Worm (Caenorhabditis elegans) whole organism, young adult: ENCODE results near the gene ruvb-1.
A peak's percentile ranks its signal among the peaks of the same experiment; 100 is the strongest.
"Not testable (repeated sequence)": the region's sequence is repeated elsewhere in the genome, so short reads cannot be mapped to it uniquely, and the experiment has no call there.

Source experiments
- C06A6.2 ChIP-seq: fragments of 200-800 bp; sonication (Bioruptor generic); conservative IDR thresholded peaks from 2 replicates; pipeline ENCODE4 v1.3.6; 2022; ENCODE audit warnings: missing genetic modification characterization, missing compliant biosample characterization
- F23B12.7 ChIP-seq: sonication (generic microtip); optimal IDR thresholded peaks from 2 replicates; lab custom pipeline; 2017; ENCODE audit warnings: missing genetic modification characterization, mild to moderate bottlenecking, missing compliant biosample characterization, antibody characterized with exemption, moderate library complexity; ENCODE audit not compliant: insufficient read depth
- F33H1.4 ChIP-seq: fragments of 200-800 bp; sonication (Bioruptor generic); IDR thresholded peaks from 2 replicates; pipeline ENCODE4 v1.3.6; 2022; ENCODE audit warnings: missing genetic modification reagents, missing genetic modification characterization, missing compliant biosample characterization
- K12H6.12 ChIP-seq: fragments of 200-800 bp; sonication (Bioruptor generic); optimal IDR thresholded peaks from 2 replicates; lab custom pipeline; 2018; ENCODE audit warnings: mild to moderate bottlenecking, missing genetic modification characterization, missing compliant biosample characterization
- T07F8.4 ChIP-seq: sonication (generic microtip); optimal IDR thresholded peaks from 2 replicates; lab custom pipeline; 2016; ENCODE audit warnings: mild to moderate bottlenecking, missing genetic modification characterization, moderate library complexity, missing compliant biosample characterization
- Y53G8AR.9 ChIP-seq: fragments of 200-800 bp; sonication (Bioruptor generic); conservative IDR thresholded peaks from 2 replicates; pipeline ENCODE4 v1.3.6; 2022; ENCODE audit warnings: missing genetic modification reagents, missing genetic modification characterization, missing compliant biosample characterization
- Y95B8A.8 ChIP-seq: fragments of 200-800 bp; sonication (Bioruptor generic); IDR thresholded peaks from 2 replicates; pipeline ENCODE4 v1.3.6; 2022; ENCODE audit warnings: missing genetic modification reagents, missing genetic modification characterization, missing compliant biosample characterization
- ZK185.1 ChIP-seq: sonication (generic microtip); optimal IDR thresholded peaks from 2 replicates; lab custom pipeline; 2016; ENCODE audit warnings: mild to moderate bottlenecking, missing genetic modification characterization, missing compliant biosample characterization; ENCODE audit not compliant: poor library complexity, severe bottlenecking
- aptf-2 ChIP-seq: fragments of 200-800 bp; sonication (Bioruptor generic); conservative IDR thresholded peaks from 2 replicates; pipeline ENCODE4 v1.3.6; 2022; ENCODE audit warnings: missing genetic modification reagents, missing genetic modification characterization, missing compliant biosample characterization
- athp-1 ChIP-seq: sonication (generic microtip); optimal IDR thresholded peaks from 2 replicates; lab custom pipeline; 2017; ENCODE audit warnings: mild to moderate bottlenecking, missing genetic modification characterization, missing compliant biosample characterization
- attf-3 ChIP-seq: fragments of 200-800 bp; sonication (Bioruptor generic); conservative IDR thresholded peaks from 2 replicates; pipeline ENCODE4 v1.3.6; 2022; ENCODE audit warnings: missing genetic modification reagents, missing genetic modification characterization, missing compliant biosample characterization
- bed-2 ChIP-seq: fragments of 200-800 bp; sonication (Bioruptor generic); IDR thresholded peaks from 2 replicates; pipeline ENCODE4 v1.3.6; 2022; ENCODE audit warnings: missing genetic modification reagents, missing genetic modification characterization, missing compliant biosample characterization
- cebp-1 ChIP-seq, 2 experiments: fragments of 200-800 bp in 1 of 2; sonication (Bioruptor generic) in 1 of 2; sonication (generic microtip) in 1 of 2; IDR thresholded peaks in 1 of 2; optimal IDR thresholded peaks in 1 of 2; 2 replicates each; pipeline versions ENCODE4 v1.3.6 to Lab custom; 2017 to 2022; ENCODE audit warnings: missing compliant biosample characterization in 2 of 2, missing genetic modification characterization in 2 of 2, mild to moderate bottlenecking in 1 of 2, missing genetic modification reagents in 1 of 2, moderate library complexity in 1 of 2
- ceh-27 ChIP-seq: fragments of 200-800 bp; sonication (Bioruptor generic); optimal IDR thresholded peaks from 2 replicates; lab custom pipeline; 2018; ENCODE audit warnings: mild to moderate bottlenecking, missing genetic modification characterization, moderate library complexity, missing compliant biosample characterization
- ceh-91 ChIP-seq: fragments of 200-800 bp; sonication (Bioruptor generic); IDR thresholded peaks from 2 replicates; pipeline ENCODE4 v1.3.6; 2022; ENCODE audit warnings: missing genetic modification reagents, missing genetic modification characterization, missing compliant biosample characterization
- chd-7 ChIP-seq: sonication (generic microtip); optimal IDR thresholded peaks from 2 replicates; lab custom pipeline; 2016; ENCODE audit warnings: mild to moderate bottlenecking, missing genetic modification characterization, moderate library complexity, missing compliant biosample characterization
- dox-1 ChIP-seq: fragments of 200-800 bp; sonication (Bioruptor generic); IDR thresholded peaks from 2 replicates; pipeline ENCODE4 v1.3.6; 2022; ENCODE audit warnings: missing genetic modification reagents, missing genetic modification characterization, missing compliant biosample characterization
- dpl-1 ChIP-seq: fragments of 150-350 bp; optimal IDR thresholded peaks from 2 replicates; lab custom pipeline; 2014; ENCODE audit warnings: missing biosample characterization, missing genetic modification reagents, missing genetic modification characterization
- egrh-3 ChIP-seq: fragments of 200-800 bp; sonication (Bioruptor generic); IDR thresholded peaks from 2 replicates; pipeline ENCODE4 v1.3.6; 2022; ENCODE audit warnings: missing genetic modification reagents, missing genetic modification characterization, missing compliant biosample characterization
- ekl-4 ChIP-seq: fragments of 200-800 bp; sonication (Bioruptor generic); IDR thresholded peaks from 2 replicates; pipeline ENCODE4 v1.3.6; 2022; ENCODE audit warnings: missing genetic modification reagents, missing genetic modification characterization, missing compliant biosample characterization
- him-1 ChIP-seq: sonication (generic microtip); optimal IDR thresholded peaks from 2 replicates; lab custom pipeline; 2016; ENCODE audit warnings: missing genotype, missing genetic modification reagents, missing genetic modification characterization, missing compliant biosample characterization
- hsf-1 ChIP-seq: fragments of 200-800 bp; sonication (Bioruptor generic); IDR thresholded peaks from 2 replicates; pipeline ENCODE4 v1.3.6; 2022; ENCODE audit warnings: missing genetic modification reagents, missing genetic modification characterization, missing compliant biosample characterization
- lin-26 ChIP-seq: fragments of 200-800 bp; sonication (Bioruptor generic); IDR thresholded peaks from 2 replicates; pipeline ENCODE4 v1.3.6; 2022; ENCODE audit warnings: missing genetic modification reagents, missing genetic modification characterization, missing compliant biosample characterization
- lin-40 ChIP-seq: sonication (generic microtip); optimal IDR thresholded peaks from 2 replicates; lab custom pipeline; 2016; ENCODE audit warnings: missing genetic modification characterization, mild to moderate bottlenecking, missing compliant biosample characterization, missing genotype, missing genetic modification reagents
- lin-54 ChIP-seq: fragments of 200-800 bp; sonication (Bioruptor generic); optimal IDR thresholded peaks from 2 replicates; lab custom pipeline; 2018; ENCODE audit warnings: mild to moderate bottlenecking, missing genetic modification characterization, missing compliant biosample characterization
- lsl-1 ChIP-seq: fragments of 200-800 bp; sonication (Bioruptor generic); optimal IDR thresholded peaks from 2 replicates; lab custom pipeline; 2018; ENCODE audit warnings: mild to moderate bottlenecking, missing genetic modification characterization, moderate library complexity, missing compliant biosample characterization
- madf-10 ChIP-seq: sonication (generic microtip); optimal IDR thresholded peaks from 2 replicates; lab custom pipeline; 2016; ENCODE audit warnings: mild to moderate bottlenecking, missing genetic modification characterization, missing compliant biosample characterization
- madf-6 ChIP-seq: fragments of 200-800 bp; sonication (Bioruptor generic); IDR thresholded peaks from 2 replicates; pipeline ENCODE4 v1.3.6; 2022; ENCODE audit warnings: missing genetic modification reagents, missing genetic modification characterization, missing compliant biosample characterization
- madf-8 ChIP-seq: fragments of 200-800 bp; sonication (Bioruptor generic); conservative IDR thresholded peaks from 2 replicates; pipeline ENCODE4 v1.3.6; 2022; ENCODE audit warnings: missing genetic modification reagents, missing genetic modification characterization, missing compliant biosample characterization
- nfyb-1 ChIP-seq: fragments of 200-800 bp; sonication (Bioruptor generic); IDR thresholded peaks from 2 replicates; pipeline ENCODE4 v1.3.6; 2022; ENCODE audit warnings: missing genetic modification reagents, missing genetic modification characterization, missing compliant biosample characterization
- nhr-80 ChIP-seq: sonication (generic microtip); optimal IDR thresholded peaks from 2 replicates; lab custom pipeline; 2016; ENCODE audit warnings: missing genetic modification characterization, missing compliant biosample characterization
- nhr-90 ChIP-seq: sonication (generic microtip); optimal IDR thresholded peaks from 2 replicates; lab custom pipeline; 2016; ENCODE audit warnings: missing genotype, mild to moderate bottlenecking, missing genetic modification characterization, missing compliant biosample characterization
- pbrm-1 ChIP-seq: fragments of 200-800 bp; sonication (Bioruptor generic); IDR thresholded peaks from 2 replicates; pipeline ENCODE4 v1.3.6; 2022; ENCODE audit warnings: missing genetic modification reagents, missing genetic modification characterization, missing compliant biosample characterization
- rcor-1 ChIP-seq: fragments of 200-800 bp; sonication (Bioruptor generic); IDR thresholded peaks from 2 replicates; pipeline ENCODE4 v1.3.6; 2022; ENCODE audit warnings: missing genetic modification reagents, missing genetic modification characterization, missing compliant biosample characterization
- rpc-1 ChIP-seq, 2 experiments: fragments of 150-350 bp in 1 of 2; sonication (generic microtip) in 1 of 2; optimal IDR thresholded peaks; 2 replicates each; lab custom pipeline; 2014 to 2018; ENCODE audit warnings: missing biosample characterization in 1 of 2, missing genetic modification characterization in 1 of 2, missing genetic modification reagents in 1 of 2, missing genotype in 1 of 2
- snpc-4 ChIP-seq, 5 experiments: fragments of 150-350 bp in 1 of 5; sonication (generic microtip) in 4 of 5; optimal IDR thresholded peaks; 2 replicates each; lab custom pipeline; 2014 to 2018; ENCODE audit warnings: missing genetic modification characterization in 5 of 5, missing biosample characterization in 3 of 5, antibody characterized with exemption in 2 of 5, mild to moderate bottlenecking in 2 of 5, missing compliant biosample characterization in 2 of 5, missing genotype in 2 of 5, moderate library complexity in 2 of 5, missing genetic modification reagents in 1 of 5
- tbp1 ChIP-seq: fragments of 200-800 bp; sonication (Bioruptor generic); optimal IDR thresholded peaks from 2 replicates; lab custom pipeline; 2018; ENCODE audit warnings: mild to moderate bottlenecking, missing genetic modification characterization, missing compliant biosample characterization
- unc-130 ChIP-seq: sonication (generic microtip); optimal IDR thresholded peaks from 2 replicates; lab custom pipeline; 2016; ENCODE audit warnings: missing genetic modification reagents, missing genetic modification characterization, missing compliant biosample characterization
- xnd-1 ChIP-seq: sonication (generic microtip); optimal IDR thresholded peaks from 2 replicates; lab custom pipeline; 2016; ENCODE audit warnings: missing genotype, missing genetic modification reagents, missing genetic modification characterization, missing compliant biosample characterization
- zfh-2 ChIP-seq: fragments of 200-800 bp; sonication (Bioruptor generic); conservative IDR thresholded peaks from 2 replicates; pipeline ENCODE4 v1.3.6; 2022; ENCODE audit warnings: missing genetic modification reagents, missing genetic modification characterization, missing compliant biosample characterization
- ztf-18 ChIP-seq: sonication (generic microtip); optimal IDR thresholded peaks from 2 replicates; lab custom pipeline; 2016; ENCODE audit warnings: missing genotype, mild to moderate bottlenecking, missing genetic modification characterization, missing compliant biosample characterization
- ztf-26 ChIP-seq: sonication (generic microtip); optimal IDR thresholded peaks from 2 replicates; lab custom pipeline; 2017; ENCODE audit warnings: missing genetic modification characterization, missing compliant biosample characterization
- ztf-28 ChIP-seq: fragments of 200-800 bp; sonication (Bioruptor generic); IDR thresholded peaks from 2 replicates; pipeline ENCODE4 v1.3.6; 2022; ENCODE audit warnings: missing genetic modification reagents, missing genetic modification characterization, missing compliant biosample characterization

ruvb-1 gene

DNA sequence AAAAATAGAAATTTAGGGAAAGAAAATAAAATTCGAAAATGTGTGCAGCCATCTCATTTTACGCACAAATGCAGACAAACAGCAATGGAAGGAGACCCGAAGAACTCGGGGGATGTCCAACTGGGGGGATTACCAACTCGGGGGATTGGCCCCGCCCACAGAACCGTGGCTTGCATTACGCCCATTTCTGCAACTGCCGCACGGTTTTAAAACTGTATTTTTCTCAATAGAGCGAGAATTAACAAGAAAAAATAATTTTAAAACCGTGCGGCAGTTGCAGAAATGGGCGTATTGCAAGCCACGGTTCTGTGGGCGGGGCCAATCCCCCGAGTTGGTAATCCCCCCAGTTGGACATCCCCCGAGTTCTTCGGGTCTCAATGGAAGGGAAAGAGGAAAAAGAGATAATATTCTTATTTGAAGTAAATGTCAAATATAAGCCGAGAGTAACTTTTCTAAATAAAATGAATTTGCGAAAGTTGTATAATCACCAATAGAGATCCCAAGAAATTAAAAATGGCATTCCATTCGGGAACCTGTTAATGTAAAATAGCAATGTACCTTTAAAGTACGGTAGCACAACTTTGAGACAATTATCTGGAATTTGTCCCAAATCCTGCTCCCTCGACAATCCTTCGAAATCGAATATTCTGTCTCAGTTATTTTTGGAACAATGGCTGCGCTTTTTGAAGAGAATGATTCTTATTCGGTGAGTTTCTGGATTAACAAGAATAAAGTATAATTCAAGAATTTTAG, at the start of gene ruvb-1, which contains the start of gene tofu-1:
Gene ruvb-1 (minus strand): TSS at position 72 of the 753 bp plus-strand sequence.
Gene tofu-1 (plus strand): TSS at position 417 of the 753 bp plus-strand sequence.
- TF ChIP-seq snpc-4 (GFP tag; optimal IDR thresholded peaks at IDR 0.05; lab: Kevin White, UChicago); rpc-1 (tag; optimal IDR thresholded peaks at IDR 0.05; lab: Kevin White, UChicago): not testable (repeated sequence)
- TF ChIP-seq snpc-4 (tag; optimal IDR thresholded peaks at IDR 0.05; lab: Kevin White, UChicago): peak in 2 of 4 experiments; percentile 47 to 62
- peak; percentile 58 for TF ChIP-seq ztf-26 (tag; lab: Kevin White, UChicago)
- TF ChIP-seq lin-40 (tag; lab: Kevin White, UChicago): peak; percentile 90
- TF ChIP-seq F23B12.7 (tag; lab: Kevin White, UChicago): peak; percentile 37
- TF ChIP-seq rcor-1 (GFP tag; lab: Robert Waterston, UW): peak; percentile 59
- peak; percentile 60; the same call in 1 of the 2 replicates for TF ChIP-seq ekl-4 (GFP tag; lab: Robert Waterston, UW)
- TF ChIP-seq nhr-90 (tag; lab: Kevin White, UChicago): peak; percentile 29
- 0 out of 2 replicates have a peak, but pooled peaks have one; percentile 29 for TF ChIP-seq zfh-2 (GFP tag; lab: Robert Waterston, UW)
- TF ChIP-seq ZK185.1: peak; percentile 58
- TF ChIP-seq T07F8.4 (tag; lab: Kevin White, UChicago): peak; percentile 15
- peak; percentile 94 for TF ChIP-seq C06A6.2
- TF ChIP-seq nhr-80 (tag; lab: Kevin White, UChicago): peak; percentile 60
- TF ChIP-seq dpl-1 (GFP tag; lab: Kevin White, UChicago): peak; percentile 12
- TF ChIP-seq athp-1 (tag; lab: Kevin White, UChicago): peak; percentile 43
- 0 out of 2 replicates have a peak, but pooled peaks have one; percentile 38 for TF ChIP-seq hsf-1 (GFP tag; lab: Robert Waterston, UW)
- peak; percentile 14 for TF ChIP-seq him-1 (tag; lab: Kevin White, UChicago)
- peak; percentile 14 for TF ChIP-seq tbp1 (GFP tag; lab: Kevin White, UChicago)
- TF ChIP-seq ceh-91 (GFP tag; lab: Robert Waterston, UW): 0 out of 2 replicates have a peak, but pooled peaks have one; percentile 21
- TF ChIP-seq unc-130 (GFP tag; lab: Kevin White, UChicago): peak; percentile 4
- TF ChIP-seq ceh-27 (GFP tag; lab: Kevin White, UChicago): peak; percentile 59
- TF ChIP-seq F33H1.4 (GFP tag; lab: Robert Waterston, UW): peak; percentile 67
- TF ChIP-seq K12H6.12 (tag; lab: Kevin White, UChicago): peak; percentile 14
- 0 out of 2 replicates have a peak, but pooled peaks have one; percentile 62 for TF ChIP-seq aptf-2
- TF ChIP-seq madf-10 (tag; lab: Kevin White, UChicago): peak; percentile 70
- TF ChIP-seq dox-1 (GFP tag; lab: Robert Waterston, UW): peak; percentile 54; the same call in 1 of the 2 replicates
- peak; percentile 12; the same call in 1 of the 2 replicates for TF ChIP-seq attf-3
- TF ChIP-seq xnd-1 (tag; lab: Kevin White, UChicago): peak; percentile 44
- peak; percentile 74; the same call in 1 of the 2 replicates for TF ChIP-seq pbrm-1
- TF ChIP-seq bed-2 (GFP tag; lab: Robert Waterston, UW): 0 out of 2 replicates have a peak, but pooled peaks have one; percentile 56
- TF ChIP-seq Y53G8AR.9 (GFP tag; lab: Robert Waterston, UW): peak; percentile 64
- TF ChIP-seq lsl-1: peak; percentile 63
- TF ChIP-seq lin-26 (GFP tag; lab: Robert Waterston, UW): peak; percentile 33; the same call in 1 of the 2 replicates
- TF ChIP-seq rpc-1 (optimal IDR thresholded peaks at IDR 0.05; lab: Kevin White, UChicago): peak; percentile 34
- TF ChIP-seq nfyb-1 (GFP tag; lab: Robert Waterston, UW): peak; percentile 80; the same call in 1 of the 2 replicates
- 0 out of 2 replicates have a peak, but pooled peaks have one; percentile 15 for TF ChIP-seq madf-8
- 0 out of 2 replicates have a peak, but pooled peaks have one; percentile 52 for TF ChIP-seq ztf-28
- TF ChIP-seq lin-54 (GFP tag; lab: Kevin White, UChicago): peak; percentile 23
- TF ChIP-seq chd-7 (tag; lab: Kevin White, UChicago): peak; percentile 15
- TF ChIP-seq egrh-3 (GFP tag; lab: Robert Waterston, UW): peak; percentile 57
- 0 out of 2 replicates have a peak, but pooled peaks have one; percentile 63 for TF ChIP-seq cebp-1 (GFP tag; IDR thresholded peaks at IDR 0.05; lab: Robert Waterston, UW)
- TF ChIP-seq cebp-1 (tag; optimal IDR thresholded peaks at IDR 0.05; lab: Kevin White, UChicago): peak; percentile 69
- peak; percentile 53; the same call in 1 of the 2 replicates for TF ChIP-seq madf-6 (GFP tag; lab: Robert Waterston, UW)
- TF ChIP-seq Y95B8A.8: 0 out of 2 replicates have a peak, but pooled peaks have one; percentile 14
- peak; percentile 50 for TF ChIP-seq ztf-18 (tag; lab: Kevin White, UChicago)
